Worm (Caenorhabditis elegans) whole organism, L4/young adult: ENCODE measurements around the gene Y55D9A.2.
A peak's percentile ranks its signal among the peaks of the same experiment; 100 is the strongest.

Experiments
- W03F9.2 ChIP-seq: fragments of 150-350 bp; optimal IDR thresholded peaks from 2 replicates; lab custom pipeline; 2014; ENCODE audit warnings: missing biosample characterization, missing genetic modification characterization
- dao-5 ChIP-seq: sonication (generic microtip); optimal IDR thresholded peaks from 2 replicates; lab custom pipeline; 2016; ENCODE audit warnings: missing genotype, missing genetic modification characterization, moderate library complexity, missing compliant biosample characterization
- him-1 ChIP-seq: sonication (generic microtip); optimal IDR thresholded peaks from 2 replicates; lab custom pipeline; 2016; ENCODE audit warnings: missing genotype, missing genetic modification reagents, missing genetic modification characterization, missing compliant biosample characterization

The Y55D9A.2 gene

ce11 chrIV:12618877-12619276, 13.6 kb upstream of the Y55D9A.2 start:
- TF ChIP-seq him-1 (no peak), dao-5 (tag; lab: Kevin White, UChicago) (no peak), W03F9.2 (tag; lab: Kevin White, UChicago) (no peak)

- TF ChIP-seq W03F9.2 (tag; lab: Kevin White, UChicago) (no peak), him-1 (no peak), dao-5 (tag; lab: Kevin White, UChicago) (no peak)
Observed at ce11 chrIV:12617934-12618333, 12.7 kb upstream of the Y55D9A.2 start.

ce11 chrIV:12616943-12617689, 11.9 kb upstream of the Y55D9A.2 start:
- TF ChIP-seq him-1 = no peak
- no peak for TF ChIP-seq dao-5 (tag; lab: Kevin White, UChicago)
- no peak for TF ChIP-seq W03F9.2 (tag; lab: Kevin White, UChicago)

- TF ChIP-seq dao-5 (tag; lab: Kevin White, UChicago) (no peak), him-1 (no peak), W03F9.2 (tag; lab: Kevin White, UChicago) (no peak)
Observed at ce11 chrIV:12615122-12615745, 10.0 kb upstream of the Y55D9A.2 start.

ce11 chrIV:12614624-12615023, 9.4 kb upstream of the Y55D9A.2 start, which contains the start of gene efa-6:
efa-6 (minus strand) TSS chrIV:12614724.
- TF ChIP-seq W03F9.2 (tag; lab: Kevin White, UChicago) (no peak), him-1 (no peak), dao-5 (tag; lab: Kevin White, UChicago) (no peak)

ce11 chrIV:12600941-12601340, 4.3 kb downstream of the Y55D9A.2 start:
- TF ChIP-seq W03F9.2 (tag; lab: Kevin White, UChicago) (no peak), him-1 (no peak), dao-5 (tag; lab: Kevin White, UChicago) (no peak)

ce11 chrIV:12599158-12599557, 6.1 kb downstream of the Y55D9A.2 start, which contains the start of gene pgp-1:
pgp-1 (minus strand) TSS chrIV:12599169.
- TF ChIP-seq him-1 = no peak
- TF ChIP-seq W03F9.2 (tag; lab: Kevin White, UChicago) = no peak
- no peak for TF ChIP-seq dao-5 (tag; lab: Kevin White, UChicago)

- TF ChIP-seq dao-5 (tag; lab: Kevin White, UChicago) = no peak
- no peak for TF ChIP-seq W03F9.2 (tag; lab: Kevin White, UChicago)
- TF ChIP-seq him-1 = no peak
Observed at ce11 chrIV:12596960-12597359, 8.3 kb downstream of the Y55D9A.2 start.

ce11 chrIV:12594574-12594973, 10.7 kb downstream of the Y55D9A.2 start:
- TF ChIP-seq him-1 (peak; percentile 74), dao-5 (tag; lab: Kevin White, UChicago) (peak; percentile 52), W03F9.2 (tag; lab: Kevin White, UChicago) (no peak)

- TF ChIP-seq dao-5 (tag; lab: Kevin White, UChicago) (no peak), W03F9.2 (tag; lab: Kevin White, UChicago) (no peak), him-1 (no peak)
Observed at ce11 chrIV:12590373-12590772, 14.9 kb downstream of the Y55D9A.2 start, which contains the start of gene cul-6. cul-6 (minus strand) TSS chrIV:12590451.

- TF ChIP-seq him-1 (no peak), dao-5 (tag; lab: Kevin White, UChicago) (no peak), W03F9.2 (tag; lab: Kevin White, UChicago) (no peak)
Observed at ce11 chrIV:12585966-12586365, 19.3 kb downstream of the Y55D9A.2 start, which contains the start of gene K08E7.8. K08E7.8 (minus strand) TSS chrIV:12586066.

ce11 chrIV:12584146-12584545, 21.1 kb downstream of the Y55D9A.2 start:
- TF ChIP-seq W03F9.2 (tag; lab: Kevin White, UChicago) (no peak), him-1 (peak; percentile 29), dao-5 (tag; lab: Kevin White, UChicago) (no peak)

ce11 chrIV:12583181-12583580, 22.1 kb downstream of the Y55D9A.2 start:
- no peak for TF ChIP-seq W03F9.2 (tag; lab: Kevin White, UChicago)

ce11 chrIV:12581046-12581445, 24.2 kb downstream of the Y55D9A.2 start, which contains the start of gene K08E7.6:
K08E7.6 (minus strand) TSS chrIV:12581146.
- TF ChIP-seq W03F9.2 (tag; lab: Kevin White, UChicago) = no peak
- TF ChIP-seq dao-5 (tag; lab: Kevin White, UChicago) = no peak
- TF ChIP-seq him-1 = no peak
